ENCODE assay signal across 2 worm cellular contexts in the genomic region with DNA sequence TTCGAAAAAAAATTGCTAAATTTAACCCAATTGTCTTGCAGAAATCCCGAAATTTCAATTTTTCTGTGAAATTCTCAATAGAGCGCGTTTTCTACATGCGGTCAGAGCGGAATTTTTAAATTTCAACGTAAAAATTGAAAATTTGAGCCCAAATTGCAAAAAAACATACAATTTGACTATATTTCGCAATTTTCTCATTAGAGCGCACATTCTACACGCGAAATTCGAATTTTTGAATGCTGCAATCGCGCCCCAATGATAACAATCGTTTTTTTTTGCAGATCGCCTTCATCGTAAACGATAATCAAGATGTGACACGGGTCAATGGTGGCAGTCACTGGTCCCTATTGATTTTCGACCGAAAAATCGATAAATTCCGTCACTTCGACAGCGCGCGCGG.
TF ChIP-seq lines count a peak whose summit lies in the region.

No protein-coding gene starts in this region.

TF ChIP-seq in whole organism, L4 larva, 104 proteins besides CTCF, POLR2A, EP300 and RAD21:
- no peak for TF ChIP-seq zfp-3 (GFP tag; conservative IDR thresholded peaks at IDR 0.05; lab: Robert Waterston, UW)
- TF ChIP-seq lin-38 (GFP tag; IDR thresholded peaks at IDR 0.05; lab: Robert Waterston, UW), result peak; percentile 77

TF ChIP-seq in whole organism, young adult, 124 proteins besides CTCF, POLR2A, EP300 and RAD21:
- TF ChIP-seq him-1 (tag; optimal IDR thresholded peaks at IDR 0.05; lab: Kevin White, UChicago), result no peak
- no peak for TF ChIP-seq lsy-27 (tag; optimal IDR thresholded peaks at IDR 0.05; lab: Kevin White, UChicago; ENCODE audit: borderline replicate concordance, insufficient read depth)
- TF ChIP-seq mcd-1 (GFP tag; IDR thresholded peaks at IDR 0.05; lab: Robert Waterston, UW), result peak; percentile 46; the same call in 1 of the 2 replicates
- no peak for TF ChIP-seq snpc-1.1 (tag; optimal IDR thresholded peaks at IDR 0.05; lab: Kevin White, UChicago; ENCODE audit: insufficient read depth)
- TF ChIP-seq bed-2 (GFP tag; IDR thresholded peaks at IDR 0.05; lab: Robert Waterston, UW), result no peak
- TF ChIP-seq F57A8.1 (GFP tag; optimal IDR thresholded peaks at IDR 0.05; lab: Kevin White, UChicago), result no peak
- no peak for TF ChIP-seq cebp-1 (GFP tag; IDR thresholded peaks at IDR 0.05; lab: Robert Waterston, UW)
- TF ChIP-seq cebp-1 (tag; optimal IDR thresholded peaks at IDR 0.05; lab: Kevin White, UChicago), result peak; percentile 64
